Fruit fly (Drosophila melanogaster) S2 (cell line): Measurements from ENCODE around the gene Ced-12.

Experiments used
- CG8478 ChIP-seq: fragments of >200 bp; optimal IDR thresholded peaks from 2 replicates; lab custom pipeline; 2018
- CTCF ChIP-seq, 2 experiments: fragments of >200 bp; optimal IDR thresholded peaks; 2 replicates each; lab custom pipeline; 2018

DNA sequence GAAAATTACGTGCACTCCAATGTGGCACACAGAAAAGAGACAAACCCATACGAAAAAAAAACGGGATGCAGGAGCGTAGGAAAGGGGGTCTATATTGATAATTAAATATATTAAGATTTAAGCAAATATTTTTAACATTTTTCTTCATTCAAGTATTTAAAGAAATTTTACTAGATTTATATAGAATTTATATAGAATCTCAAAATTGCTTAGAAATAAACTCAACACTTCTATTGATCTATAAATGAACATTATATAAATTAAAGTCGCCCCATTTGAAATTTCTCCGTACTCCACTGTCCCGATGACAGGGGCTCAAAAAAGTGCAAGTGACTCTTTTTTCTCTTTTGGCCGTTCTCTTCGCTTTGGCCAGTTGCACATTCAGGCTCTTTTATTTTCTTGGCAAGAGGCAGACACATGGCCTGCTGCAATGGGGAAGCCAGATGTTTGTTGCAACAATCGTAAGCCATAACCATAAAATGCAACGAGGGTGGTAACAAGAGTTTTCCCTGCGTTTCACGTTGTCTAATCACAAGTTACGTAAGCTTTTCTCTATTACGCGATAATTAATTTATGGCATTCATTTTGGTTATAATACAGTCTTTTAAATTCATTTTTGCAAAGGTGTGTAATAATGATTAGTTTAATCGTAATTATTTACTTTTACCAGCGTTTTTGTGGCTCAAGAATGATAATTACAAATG is 31.8 kb upstream of the Ced-12 start:
- TF ChIP-seq CG8478 (lab: Kevin White, UChicago), result no peak
- no peak for TF ChIP-seq CTCF (optimal IDR thresholded peaks at IDR 0.05; lab: Kevin White, UChicago)
